Fruit fly (Drosophila melanogaster): ENCODE results near the gene Or33c.
A peak's percentile ranks its signal among the peaks of the same experiment; 100 is the strongest.

Gene Or33c

dm6 chr2L:11970853-11971397 lies 33.2 kb downstream of the Or33c start (continued):
- TF ChIP-seq NC2β (GFP tag; optimal IDR thresholded peaks at IDR 0.05) (peak; percentile 22), HmgZ (tag; optimal IDR thresholded peaks at IDR 0.05) (peak; percentile 69), sisA (GFP tag; IDR thresholded peaks at IDR 0.05) (no peak), lov (optimal IDR thresholded peaks at IDR 0.05) (no peak), lov (GFP tag; IDR thresholded peaks at IDR 0.05) (0 out of 3 replicates have a peak, but pooled peaks have one; percentile 43), fd64A (GFP tag; optimal IDR thresholded peaks at IDR 0.05) (no peak), rib (GFP tag; IDR thresholded peaks at IDR 0.05) (0 out of 2 replicates have a peak, but pooled peaks have one; percentile 44), CG34376 (GFP tag; optimal IDR thresholded peaks at IDR 0.05) (peak; percentile 25), CG3847 (GFP tag; IDR thresholded peaks at IDR 0.05) (no peak), CG7556 (GFP tag; optimal IDR thresholded peaks at IDR 0.05) (no peak), CG4820 (GFP tag; optimal IDR thresholded peaks at IDR 0.05) (no peak), slbo (GFP tag; IDR thresholded peaks at IDR 0.05) (peak; percentile 59), mirr (GFP tag; optimal IDR thresholded peaks at IDR 0.05) (peak; percentile 67), C15 (GFP tag; IDR thresholded peaks at IDR 0.05) (no peak), peb (GFP tag; IDR thresholded peaks at IDR 0.05) (no peak), scrt (GFP tag; optimal IDR thresholded peaks at IDR 0.05) (no peak), Hr78 (GFP tag; optimal IDR thresholded peaks at IDR 0.05) (peak in 1 of 2 experiments; percentile 50), Sox102F (GFP tag; optimal IDR thresholded peaks at IDR 0.05) (no peak), HLH4C (GFP tag; IDR thresholded peaks at IDR 0.05; ENCODE audit: partially characterized antibody) (0 out of 3 replicates have a peak, but pooled peaks have one; percentile 39), Bdp1 (GFP tag; optimal IDR thresholded peaks at IDR 0.05) (peak; percentile 17), bbx (GFP tag; IDR thresholded peaks at IDR 0.05; ENCODE audit: partially characterized antibody) (peak; percentile 57), nom (GFP tag; optimal IDR thresholded peaks at IDR 0.05) (peak; percentile 27), zfh1 (GFP tag; IDR thresholded peaks at IDR 0.05) (peak; percentile 56; the same call in 1 of the 3 replicates), CG7839 (tag; optimal IDR thresholded peaks at IDR 0.05) (no peak), maf-S (GFP tag; optimal IDR thresholded peaks at IDR 0.05) (no peak), CG12104 (GFP tag; optimal IDR thresholded peaks at IDR 0.05) (no peak), chm (GFP tag; IDR thresholded peaks at IDR 0.05) (peak; percentile 65), pb (GFP tag; optimal IDR thresholded peaks at IDR 0.05) (peak; percentile 59), Hmx (GFP tag; optimal IDR thresholded peaks at IDR 0.05) (no peak), abd-A (tag; optimal IDR thresholded peaks at IDR 0.05) (peak; percentile 64), CG10543 (GFP tag; optimal IDR thresholded peaks at IDR 0.05) (peak; percentile 81), prd (optimal IDR thresholded peaks at IDR 0.05) (no peak), prd (GFP tag; IDR thresholded peaks at IDR 0.05) (0 out of 3 replicates have a peak, but pooled peaks have one; percentile 14), CG17361 (GFP tag; IDR thresholded peaks at IDR 0.05) (no peak), Nf-YA (GFP tag; IDR thresholded peaks at IDR 0.05) (peak; percentile 25; the same call in 1 of the 2 replicates), zfh2 (GFP tag; optimal IDR thresholded peaks at IDR 0.05) (no peak), CG11247 (GFP tag; IDR thresholded peaks at IDR 0.05) (peak; percentile 28; the same call in 1 of the 2 replicates), sc (optimal IDR thresholded peaks at IDR 0.05) (no peak), sc (GFP tag; optimal IDR thresholded peaks at IDR 0.05) (peak; percentile 19), lab (GFP tag; optimal IDR thresholded peaks at IDR 0.05) (peak; percentile 62), Awh (GFP tag; IDR thresholded peaks at IDR 0.05) (0 out of 2 replicates have a peak, but pooled peaks have one; percentile 35), CG18011 (GFP tag; optimal IDR thresholded peaks at IDR 0.05) (no peak), hkb (optimal IDR thresholded peaks at IDR 0.05) (no peak), hkb (GFP tag; IDR thresholded peaks at IDR 0.05) (peak; percentile 45; the same call in 1 of the 2 replicates), CG15514 (GFP tag; optimal IDR thresholded peaks at IDR 0.05) (no peak), CG17612 (GFP tag; IDR thresholded peaks at IDR 0.05) (no peak), chinmo (GFP tag; IDR thresholded peaks at IDR 0.05; ENCODE audit: partially characterized antibody) (peak; percentile 88; the same call in 3 of the 4 replicates), Dref (GFP tag; IDR thresholded peaks at IDR 0.05) (no peak), ATbp (GFP tag; optimal IDR thresholded peaks at IDR 0.05) (no peak), caup (GFP tag; optimal IDR thresholded peaks at IDR 0.05; ENCODE audit: severe bottlenecking) (peak; percentile 58)

Measured in whole organism, embryonic.